Fruit fly (Drosophila melanogaster) whole organism, embryonic: ENCODE measurements around the gene TwdlC.

Experiments
- Asciz ChIP-seq: fragments of 200-800 bp; sonication (Bioruptor generic); optimal IDR thresholded peaks from 2 replicates; lab custom pipeline; 2017; ENCODE audit warnings: missing biosample characterization, mild to moderate bottlenecking, missing genetic modification characterization, missing genetic modification reagents
- Atf6 ChIP-seq: fragments of 200-800 bp; sonication (Bioruptor generic); IDR thresholded peaks from 2 replicates; pipeline ENCODE4 v1.3.6; 2022; ENCODE audit warnings: missing biosample characterization, missing genetic modification characterization
- Bgb ChIP-seq: fragments of 200-800 bp; sonication (Bioruptor generic); IDR thresholded peaks from 2 replicates; pipeline ENCODE4 v1.3.6; 2022; ENCODE audit warnings: missing biosample characterization, missing genetic modification characterization; ENCODE audit not compliant: partially characterized antibody
- CG10147 ChIP-seq: fragments of 200-800 bp; sonication (Bioruptor generic); optimal IDR thresholded peaks from 2 replicates; lab custom pipeline; 2019; ENCODE audit warnings: missing biosample characterization, mild to moderate bottlenecking, missing genetic modification characterization, moderate library complexity
- CG10543 ChIP-seq: fragments of 200-800 bp; sonication (Bioruptor generic); optimal IDR thresholded peaks from 3 replicates; lab custom pipeline; 2017; ENCODE audit warnings: missing biosample characterization, mild to moderate bottlenecking, missing genetic modification characterization, moderate library complexity
- CG13287 ChIP-seq: fragments of 200-800 bp; sonication (Bioruptor generic); IDR thresholded peaks from 2 replicates; pipeline ENCODE4 v1.3.6; 2022; ENCODE audit warnings: missing biosample characterization, missing genetic modification characterization; ENCODE audit not compliant: partially characterized antibody
- CG14441 ChIP-seq: fragments of 200-800 bp; sonication (Bioruptor generic); IDR thresholded peaks from 2 replicates; pipeline ENCODE4 v1.3.6; 2022; ENCODE audit warnings: missing biosample characterization, missing genetic modification characterization
- CG18599 ChIP-seq: fragments of 200-800 bp; sonication (Bioruptor generic); optimal IDR thresholded peaks from 3 replicates; lab custom pipeline; 2017; ENCODE audit warnings: missing biosample characterization, missing genetic modification characterization, mild to moderate bottlenecking, moderate library complexity, missing genetic modification reagents
- CG32532 ChIP-seq: fragments of 200-800 bp; sonication (Bioruptor generic); IDR thresholded peaks from 2 replicates; pipeline ENCODE4 v1.3.6; 2022; ENCODE audit warnings: missing biosample characterization, missing genetic modification characterization
- CG32772 ChIP-seq: fragments of 200-800 bp; sonication (Bioruptor generic); IDR thresholded peaks from 2 replicates; pipeline ENCODE4 v1.3.6; 2022; ENCODE audit warnings: missing biosample characterization, missing genetic modification characterization
- CG34376 ChIP-seq: fragments of 200-800 bp; sonication (Bioruptor generic); optimal IDR thresholded peaks from 2 replicates; lab custom pipeline; 2018; ENCODE audit warnings: missing biosample characterization, mild to moderate bottlenecking, missing genetic modification characterization
- CG4424 ChIP-seq: fragments of 200-800 bp; sonication (Bioruptor generic); optimal IDR thresholded peaks from 3 replicates; lab custom pipeline; 2016; ENCODE audit warnings: missing biosample characterization, missing genetic modification characterization
- CG4730 ChIP-seq: fragments of 200-800 bp; sonication (Bioruptor generic); IDR thresholded peaks from 2 replicates; pipeline ENCODE4 v1.3.6; 2022; ENCODE audit warnings: missing biosample characterization, missing genetic modification characterization
- CG5180 ChIP-seq: fragments of 200-800 bp; sonication (Bioruptor generic); optimal IDR thresholded peaks from 3 replicates; lab custom pipeline; 2017; ENCODE audit warnings: missing biosample characterization, missing genetic modification characterization, mild to moderate bottlenecking, moderate library complexity, missing genetic modification reagents
- CG9932 ChIP-seq: fragments of 200-800 bp; sonication (Bioruptor generic); IDR thresholded peaks from 2 replicates; pipeline ENCODE4 v1.3.6; 2022; ENCODE audit warnings: missing biosample characterization, missing genetic modification characterization
- CTCF ChIP-seq: fragments of 200-800 bp; sonication (Bioruptor generic); optimal IDR thresholded peaks from 2 replicates; lab custom pipeline; 2017; ENCODE audit warnings: missing biosample characterization, mild to moderate bottlenecking, missing genetic modification characterization, moderate library complexity
- CkIIα-i1 ChIP-seq: fragments of 200-800 bp; sonication (Bioruptor generic); IDR thresholded peaks from 2 replicates; pipeline ENCODE4 v1.3.6; 2022; ENCODE audit warnings: missing biosample characterization, missing genetic modification characterization
- D ChIP-seq, 2 experiments: fragments of 200-800 bp in 1 of 2; fragments of >200 bp in 1 of 2; sonication (Bioruptor generic) in 1 of 2; optimal IDR thresholded peaks; 2 replicates in 1 of 2; 3 replicates in 1 of 2; lab custom pipeline; 2017; ENCODE audit warnings: mild to moderate bottlenecking in 1 of 2, missing biosample characterization in 1 of 2, missing genetic modification characterization in 1 of 2, missing genetic modification reagents in 1 of 2
- Drgx ChIP-seq: fragments of 200-800 bp; sonication (Bioruptor generic); IDR thresholded peaks from 2 replicates; pipeline ENCODE4 v1.3.6; 2022; ENCODE audit warnings: missing biosample characterization, missing genetic modification characterization
- Ets65A ChIP-seq: fragments of 200-800 bp; sonication (Bioruptor generic); peaks from one replicate; lab custom pipeline; 2016; ENCODE audit warnings: missing biosample characterization, missing genetic modification characterization
- Fer1 ChIP-seq: fragments of 200-800 bp; sonication (Bioruptor generic); optimal IDR thresholded peaks from 2 replicates; lab custom pipeline; 2017; ENCODE audit warnings: missing biosample characterization, mild to moderate bottlenecking, missing genetic modification characterization
- Gug ChIP-seq: fragments of 200-800 bp; sonication (Bioruptor generic); IDR thresholded peaks from 4 replicates; pipeline ENCODE4 v1.3.6; 2022; ENCODE audit warnings: missing biosample characterization, missing genetic modification characterization
- HLH54F ChIP-seq: fragments of 200-800 bp; sonication (Bioruptor generic); optimal IDR thresholded peaks from 3 replicates; lab custom pipeline; 2016; ENCODE audit warnings: missing biosample characterization, missing genetic modification characterization
- Med ChIP-seq: fragments of 200-800 bp; sonication (Bioruptor generic); peaks from one replicate; lab custom pipeline; 2016; ENCODE audit warnings: missing biosample characterization, missing genetic modification characterization, mild to moderate bottlenecking, inconsistent platforms, moderate library complexity
- Optix ChIP-seq: fragments of 200-800 bp; sonication (Bioruptor generic); IDR thresholded peaks from 3 replicates; pipeline ENCODE4 v1.3.6; 2022; ENCODE audit warnings: missing biosample characterization, missing genetic modification characterization
- Trl ChIP-seq, 3 experiments: fragments of >200 bp in 2 of 3; fragments of 200-800 bp in 1 of 3; sonication (Bioruptor generic) in 1 of 3; optimal IDR thresholded peaks; 2 replicates in 1 of 3; 3 replicates in 2 of 3; lab custom pipeline; 2016 to 2017; ENCODE audit warnings: missing biosample characterization in 1 of 3, missing genetic modification characterization in 1 of 3
- abd-A ChIP-seq: fragments of 200-800 bp; sonication (Bioruptor generic); optimal IDR thresholded peaks from 3 replicates; lab custom pipeline; 2019; ENCODE audit warnings: missing biosample characterization, mild to moderate bottlenecking, missing genetic modification characterization, moderate library complexity
- ap ChIP-seq: fragments of 200-800 bp; sonication (Bioruptor generic); IDR thresholded peaks from 2 replicates; pipeline ENCODE4 v1.3.6; 2022; ENCODE audit warnings: missing biosample characterization, missing genetic modification characterization
- ash1 ChIP-seq: fragments of 200-800 bp; sonication (Bioruptor generic); optimal IDR thresholded peaks from 2 replicates; lab custom pipeline; 2018; ENCODE audit warnings: missing biosample characterization, mild to moderate bottlenecking, missing genetic modification characterization
- bcd ChIP-seq: fragments of 200-800 bp; sonication (Bioruptor generic); optimal IDR thresholded peaks from 2 replicates; lab custom pipeline; 2017; ENCODE audit warnings: missing biosample characterization, mild to moderate bottlenecking, missing genetic modification characterization
- bowl ChIP-seq: fragments of 200-800 bp; sonication (Bioruptor generic); IDR thresholded peaks from 2 replicates; pipeline ENCODE4 v1.3.6; 2022; ENCODE audit warnings: missing biosample characterization, missing genetic modification characterization
- bsh ChIP-seq, 2 experiments: fragments of 200-800 bp; sonication (Bioruptor generic); optimal IDR thresholded peaks; 2 replicates each; lab custom pipeline; 2017 to 2018; ENCODE audit warnings: mild to moderate bottlenecking in 2 of 2, missing biosample characterization in 2 of 2, missing genetic modification characterization in 2 of 2, moderate library complexity in 1 of 2
- chinmo ChIP-seq: fragments of 200-800 bp; sonication (Bioruptor generic); IDR thresholded peaks from 4 replicates; pipeline ENCODE4 v1.3.6; 2022; ENCODE audit warnings: missing biosample characterization, missing genetic modification characterization; ENCODE audit not compliant: partially characterized antibody
- crol ChIP-seq: fragments of 200-800 bp; sonication (Bioruptor generic); IDR thresholded peaks from 2 replicates; pipeline ENCODE4 v1.3.6; 2022; ENCODE audit warnings: missing biosample characterization, missing genetic modification characterization
- dpn ChIP-seq, 2 experiments: fragments of 200-800 bp; sonication (Bioruptor generic); optimal IDR thresholded peaks; 3 replicates each; lab custom pipeline; 2016; ENCODE audit warnings: missing biosample characterization in 2 of 2, missing genetic modification characterization in 2 of 2
- gfzf ChIP-seq: fragments of 200-800 bp; sonication (Bioruptor generic); optimal IDR thresholded peaks from 2 replicates; lab custom pipeline; 2016; ENCODE audit warnings: missing biosample characterization, mild to moderate bottlenecking, missing genetic modification characterization, moderate library complexity
- hb ChIP-seq: fragments of 200-800 bp; sonication (Bioruptor generic); IDR thresholded peaks from 3 replicates; pipeline ENCODE4 v1.3.6; 2022; ENCODE audit warnings: missing biosample characterization, missing genetic modification characterization; ENCODE audit not compliant: partially characterized antibody
- jumu ChIP-seq: fragments of 200-800 bp; sonication (Bioruptor generic); optimal IDR thresholded peaks from 3 replicates; lab custom pipeline; 2016; ENCODE audit warnings: missing biosample characterization, missing genetic modification characterization
- ken ChIP-seq: fragments of 200-800 bp; sonication (Bioruptor generic); IDR thresholded peaks from 3 replicates; pipeline ENCODE4 v1.3.6; 2022; ENCODE audit warnings: missing biosample characterization, missing genetic modification characterization
- knrl ChIP-seq: fragments of 200-800 bp; sonication (Bioruptor generic); IDR thresholded peaks from 3 replicates; pipeline ENCODE4 v1.3.6; 2022; ENCODE audit warnings: missing biosample characterization, missing genetic modification characterization; ENCODE audit not compliant: partially characterized antibody
- rib ChIP-seq: fragments of 200-800 bp; sonication (Bioruptor generic); IDR thresholded peaks from 2 replicates; pipeline ENCODE4 v1.3.6; 2022; ENCODE audit warnings: missing biosample characterization, missing genetic modification characterization
- sd ChIP-seq: fragments of 200-800 bp; sonication (Bioruptor generic); optimal IDR thresholded peaks from 3 replicates; lab custom pipeline; 2018; ENCODE audit warnings: missing biosample characterization, mild to moderate bottlenecking, missing genetic modification characterization, moderate library complexity
- sens-2 ChIP-seq: fragments of 200-800 bp; sonication (Bioruptor generic); IDR thresholded peaks from 2 replicates; pipeline ENCODE4 v1.3.6; 2022; ENCODE audit warnings: missing biosample characterization, missing genetic modification characterization
- seq ChIP-seq: fragments of 200-800 bp; sonication (Bioruptor generic); IDR thresholded peaks from 2 replicates; pipeline ENCODE4 v1.3.6; 2022; ENCODE audit warnings: missing biosample characterization, missing genetic modification characterization
- tap ChIP-seq: fragments of 200-800 bp; optimal IDR thresholded peaks from 3 replicates; lab custom pipeline; 2019; ENCODE audit warnings: missing biosample characterization, mild to moderate bottlenecking, missing genetic modification characterization, moderate library complexity
- tna ChIP-seq: fragments of 200-800 bp; sonication (Bioruptor generic); IDR thresholded peaks from 2 replicates; pipeline ENCODE4 v1.3.6; 2022; ENCODE audit warnings: missing biosample characterization, missing genetic modification characterization; ENCODE audit not compliant: partially characterized antibody
- toy ChIP-seq: fragments of 200-800 bp; sonication (Bioruptor generic); IDR thresholded peaks from 2 replicates; pipeline ENCODE4 v1.3.6; 2022; ENCODE audit warnings: missing biosample characterization, missing genetic modification characterization
- vvl ChIP-seq: fragments of 200-800 bp; sonication (Bioruptor generic); IDR thresholded peaks from 2 replicates; pipeline ENCODE4 v1.3.6; 2022; ENCODE audit warnings: missing biosample characterization, missing genetic modification characterization
- wor ChIP-seq: fragments of 200-800 bp; sonication (Bioruptor generic); IDR thresholded peaks from 2 replicates; pipeline ENCODE4 v1.3.6; 2022; ENCODE audit warnings: missing biosample characterization, missing genetic modification characterization
- z ChIP-seq: fragments of 200-800 bp; sonication (Bioruptor generic); IDR thresholded peaks from 3 replicates; pipeline ENCODE4 v1.3.6; 2022; ENCODE audit warnings: missing biosample characterization, missing genetic modification characterization

TwdlC gene

DNA sequence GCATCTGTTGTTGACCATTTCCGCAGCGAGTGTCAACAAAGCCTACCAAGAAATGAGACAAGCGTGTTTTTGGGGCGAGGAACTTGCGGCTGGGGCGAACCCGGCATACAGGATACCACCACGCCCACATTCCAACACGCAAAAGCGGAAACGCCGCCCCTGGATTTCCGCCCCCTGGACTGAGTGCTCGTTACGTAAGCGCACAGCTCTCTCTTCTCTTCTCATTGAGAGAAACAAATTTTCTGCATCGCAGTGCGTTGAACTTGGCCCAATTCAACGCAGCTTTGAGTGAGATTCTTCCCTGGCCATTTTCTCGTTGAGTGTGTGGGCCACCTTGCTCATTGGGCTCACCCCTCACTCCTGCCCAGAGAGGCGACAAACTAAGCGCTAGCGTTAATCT lies 34.1 kb upstream of the TwdlC start (continued):
- peak; percentile 11 for TF ChIP-seq CG10543 (GFP tag; lab: Kevin White, UChicago)
- no peak for TF ChIP-seq gfzf (GFP tag; lab: Kevin White, UChicago)
- no peak for TF ChIP-seq ken (GFP tag; lab: Robert Waterston, UW)
- TF ChIP-seq CkIIα-i1 (GFP tag; lab: Robert Waterston, UW): no peak
- no peak for TF ChIP-seq bcd
- TF ChIP-seq knrl: 0 out of 3 replicates have a peak, but pooled peaks have one; percentile 13
- no peak for TF ChIP-seq jumu (GFP tag; lab: Kevin White, UChicago)
- TF ChIP-seq bowl (GFP tag; lab: Robert Waterston, UW): no peak
- no peak for TF ChIP-seq CG5180 (GFP tag; lab: Kevin White, UChicago)
- peak; percentile 66 for TF ChIP-seq abd-A (tag; lab: Kevin White, UChicago)
- TF ChIP-seq tna (GFP tag; lab: Robert Waterston, UW): peak; percentile 36; the same call in 1 of the 2 replicates
- TF ChIP-seq Ets65A (GFP tag; lab: Kevin White, UChicago): peak; percentile 81
- peak; percentile 46; the same call in 1 of the 2 replicates for TF ChIP-seq toy
- TF ChIP-seq Optix: 0 out of 3 replicates have a peak, but pooled peaks have one; percentile 16
- no peak for TF ChIP-seq CG4730 (GFP tag; lab: Robert Waterston, UW)
- TF ChIP-seq CG14441 (GFP tag; lab: Robert Waterston, UW): 0 out of 2 replicates have a peak, but pooled peaks have one; percentile 7
- peak; percentile 31 to 32 for TF ChIP-seq Trl (optimal IDR thresholded peaks at IDR 0.05; lab: Kevin White, UChicago)
- TF ChIP-seq Trl (GFP tag; optimal IDR thresholded peaks at IDR 0.05; lab: Kevin White, UChicago): no peak
- TF ChIP-seq CG13287 (GFP tag; lab: Robert Waterston, UW): no peak
- TF ChIP-seq Atf6 (GFP tag; lab: Robert Waterston, UW): peak; percentile 53; the same call in 1 of the 2 replicates
- no peak for TF ChIP-seq Asciz (GFP tag; lab: Kevin White, UChicago)
- no peak for TF ChIP-seq hb (GFP tag; lab: Robert Waterston, UW)
- TF ChIP-seq CG4424 (GFP tag; lab: Kevin White, UChicago): no peak
- peak; percentile 38 for TF ChIP-seq CG18599 (GFP tag; lab: Kevin White, UChicago)
- no peak for TF ChIP-seq bsh (GFP tag; optimal IDR thresholded peaks at IDR 0.05; lab: Kevin White, UChicago)
- no peak for TF ChIP-seq CG32532 (GFP tag; lab: Robert Waterston, UW)
- peak; percentile 27 for TF ChIP-seq Fer1 (GFP tag; lab: Kevin White, UChicago)
- no peak for TF ChIP-seq vvl (GFP tag; lab: Robert Waterston, UW)
- no peak for TF ChIP-seq dpn (GFP tag; optimal IDR thresholded peaks at IDR 0.05; lab: Kevin White, UChicago)
- TF ChIP-seq CTCF (GFP tag; lab: Kevin White, UChicago): no peak
- no peak for TF ChIP-seq Gug (GFP tag; lab: Robert Waterston, UW)
- 0 out of 2 replicates have a peak, but pooled peaks have one; percentile 52 for TF ChIP-seq sens-2 (GFP tag; lab: Robert Waterston, UW)
- TF ChIP-seq CG34376 (GFP tag; lab: Kevin White, UChicago): peak; percentile 0
- TF ChIP-seq z (GFP tag; lab: Robert Waterston, UW): peak; percentile 95
- peak; percentile 78 for TF ChIP-seq sd
- TF ChIP-seq CG32772 (GFP tag; lab: Robert Waterston, UW): 0 out of 2 replicates have a peak, but pooled peaks have one; percentile 24
- 0 out of 2 replicates have a peak, but pooled peaks have one; percentile 10 for TF ChIP-seq Drgx (GFP tag; lab: Robert Waterston, UW)
- no peak for TF ChIP-seq rib (GFP tag; lab: Robert Waterston, UW)
- peak; percentile 37; the same call in 1 of the 2 replicates for TF ChIP-seq Bgb (GFP tag; lab: Robert Waterston, UW)
- TF ChIP-seq chinmo (GFP tag; lab: Robert Waterston, UW): peak; percentile 80; the same call in 3 of the 4 replicates
- no peak for TF ChIP-seq ap (GFP tag; lab: Robert Waterston, UW)
- TF ChIP-seq wor: no peak
- no peak for TF ChIP-seq seq (GFP tag; lab: Robert Waterston, UW)
- TF ChIP-seq CG9932 (GFP tag; lab: Robert Waterston, UW): peak; percentile 35; the same call in 1 of the 2 replicates
- no peak for TF ChIP-seq ash1 (GFP tag; lab: Kevin White, UChicago)
- no peak for TF ChIP-seq HLH54F (GFP tag; lab: Kevin White, UChicago)
- no peak for TF ChIP-seq tap (tag; lab: Kevin White, UChicago)
- TF ChIP-seq D (optimal IDR thresholded peaks at IDR 0.05; lab: Kevin White, UChicago): no peak
- TF ChIP-seq D (GFP tag; optimal IDR thresholded peaks at IDR 0.05; lab: Kevin White, UChicago): no peak
- peak; percentile 30; the same call in 1 of the 2 replicates for TF ChIP-seq crol (GFP tag; lab: Robert Waterston, UW)
- peak; percentile 28 for TF ChIP-seq Med (GFP tag; lab: Kevin White, UChicago)
- TF ChIP-seq CG10147 (GFP tag; lab: Kevin White, UChicago): no peak
